Fruit fly (Drosophila melanogaster): Measurements from ENCODE around the gene CG12111.

Gene CG12111

DNA sequence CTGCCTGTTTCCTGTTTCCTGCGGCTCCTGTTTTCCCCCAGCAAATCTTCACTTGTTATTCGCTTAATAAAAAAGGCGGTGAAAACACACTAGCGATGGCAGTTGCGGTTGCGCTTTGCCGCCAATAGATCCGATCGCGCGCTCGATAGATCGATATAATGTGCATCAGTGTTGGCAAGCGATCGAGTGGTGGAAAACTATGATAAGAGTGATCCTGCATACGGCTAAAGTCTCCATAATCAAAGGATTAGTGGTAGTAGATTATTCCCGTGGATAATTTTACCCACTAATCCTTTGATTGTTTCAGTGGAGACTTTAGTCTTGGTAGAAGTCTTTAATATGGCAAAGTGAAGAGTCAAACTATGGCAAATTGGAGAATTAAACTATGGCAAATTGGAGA lies 35.5 kb upstream of the CG12111 start, which contains the start of gene Caf1-180 (continued):
- TF ChIP-seq D19A (tag; optimal IDR thresholded peaks at IDR 0.05) = no peak
- TF ChIP-seq Jarid2 (GFP tag; optimal IDR thresholded peaks at IDR 0.05) = no peak
- no peak for TF ChIP-seq H2.0 (GFP tag; IDR thresholded peaks at IDR 0.05)
- no peak for TF ChIP-seq CG12219 (GFP tag; optimal IDR thresholded peaks at IDR 0.05)
- no peak for TF ChIP-seq CG13775 (GFP tag; optimal IDR thresholded peaks at IDR 0.05)
- no peak for TF ChIP-seq CG7357 (GFP tag; IDR thresholded peaks at IDR 0.05)
- no peak for TF ChIP-seq Dek (tag; optimal IDR thresholded peaks at IDR 0.05)
- no peak for TF ChIP-seq ap (GFP tag; IDR thresholded peaks at IDR 0.05)
- TF ChIP-seq vfl (GFP tag; optimal IDR thresholded peaks at IDR 0.05) = no peak
- no peak for TF ChIP-seq CG12236 (GFP tag; optimal IDR thresholded peaks at IDR 0.05)
- peak; percentile 4 for TF ChIP-seq CG4820 (GFP tag; optimal IDR thresholded peaks at IDR 0.05)
- no peak for TF ChIP-seq dati (GFP tag; IDR thresholded peaks at IDR 0.05)
- TF ChIP-seq Lhr (GFP tag; optimal IDR thresholded peaks at IDR 0.05) = peak; percentile 27
- no peak for TF ChIP-seq CG17612 (GFP tag; IDR thresholded peaks at IDR 0.05)
- TF ChIP-seq crol (GFP tag; IDR thresholded peaks at IDR 0.05) = no peak
- TF ChIP-seq CG6813 (GFP tag; optimal IDR thresholded peaks at IDR 0.05) = no peak
- no peak for TF ChIP-seq br (optimal IDR thresholded peaks at IDR 0.05)
- no peak for TF ChIP-seq Stat92E (GFP tag; optimal IDR thresholded peaks at IDR 0.05)
- no peak for TF ChIP-seq Xbp1 (GFP tag; optimal IDR thresholded peaks at IDR 0.05)
- peak; percentile 23 for TF ChIP-seq sens (GFP tag)
- TF ChIP-seq nerfin-2 (GFP tag; IDR thresholded peaks at IDR 0.05; ENCODE audit: partially characterized antibody) = no peak
- TF ChIP-seq Hand (GFP tag; optimal IDR thresholded peaks at IDR 0.05) = no peak
- no peak for TF ChIP-seq crp (GFP tag; optimal IDR thresholded peaks at IDR 0.05)
- TF ChIP-seq grn (GFP tag; optimal IDR thresholded peaks at IDR 0.05) = peak; percentile 12
- no peak for TF ChIP-seq NC2β (GFP tag; optimal IDR thresholded peaks at IDR 0.05)
- no peak for TF ChIP-seq Atf3 (GFP tag; optimal IDR thresholded peaks at IDR 0.05)
- no peak for TF ChIP-seq CG34376 (GFP tag; optimal IDR thresholded peaks at IDR 0.05)
- no peak for TF ChIP-seq seq (GFP tag; IDR thresholded peaks at IDR 0.05)
- peak; percentile 70 for TF ChIP-seq CG9932 (GFP tag; IDR thresholded peaks at IDR 0.05)
- TF ChIP-seq Sox102F (GFP tag; optimal IDR thresholded peaks at IDR 0.05) = no peak
- peak; percentile 39 for TF ChIP-seq Dip3 (GFP tag; optimal IDR thresholded peaks at IDR 0.05)
- TF ChIP-seq MTF-1 (GFP tag; optimal IDR thresholded peaks at IDR 0.05; ENCODE audit: borderline replicate concordance) = no peak
- TF ChIP-seq repo (GFP tag; optimal IDR thresholded peaks at IDR 0.05) = no peak
- no peak for TF ChIP-seq wor (GFP tag; IDR thresholded peaks at IDR 0.05)
- TF ChIP-seq vnd (GFP tag; IDR thresholded peaks at IDR 0.05; ENCODE audit: partially characterized antibody) = peak; percentile 76
- TF ChIP-seq CG12391 (tag; optimal IDR thresholded peaks at IDR 0.05) = no peak
- TF ChIP-seq unc-4 (GFP tag; IDR thresholded peaks at IDR 0.05; ENCODE audit: partially characterized antibody) = peak; percentile 75
- TF ChIP-seq Kr (GFP tag; optimal IDR thresholded peaks at IDR 0.05) = peak; percentile 92
- TF ChIP-seq Mrtf (GFP tag; IDR thresholded peaks at IDR 0.05) = no peak
- TF ChIP-seq Nf-YC (tag; optimal IDR thresholded peaks at IDR 0.05) = no peak
- TF ChIP-seq CG12744 (GFP tag; optimal IDR thresholded peaks at IDR 0.05) = no peak
- TF ChIP-seq ewg (GFP tag; optimal IDR thresholded peaks at IDR 0.05) = no peak
- TF ChIP-seq CG5953 (GFP tag; IDR thresholded peaks at IDR 0.05) = no peak
- no peak for TF ChIP-seq CG7928 (GFP tag; optimal IDR thresholded peaks at IDR 0.05)
- no peak for TF ChIP-seq CG4404 (GFP tag; IDR thresholded peaks at IDR 0.05)
- 0 out of 2 replicates have a peak, but pooled peaks have one; percentile 16 for TF ChIP-seq CG11247 (GFP tag; IDR thresholded peaks at IDR 0.05)
- no peak for TF ChIP-seq slou (GFP tag; optimal IDR thresholded peaks at IDR 0.05)
- no peak for TF ChIP-seq Fer1 (GFP tag; optimal IDR thresholded peaks at IDR 0.05)
- no peak for TF ChIP-seq yki (optimal IDR thresholded peaks at IDR 0.05)
- TF ChIP-seq Max (GFP tag; optimal IDR thresholded peaks at IDR 0.05) = no peak
- no peak for TF ChIP-seq CG14014 (GFP tag; IDR thresholded peaks at IDR 0.05)
- TF ChIP-seq stwl (tag; optimal IDR thresholded peaks at IDR 0.05) = peak; percentile 43

Measured in whole organism, embryonic.